Worm (Caenorhabditis elegans): ENCODE results near the gene F41B5.1.
A peak's percentile ranks its signal among the peaks of the same experiment; 100 is the strongest.

The F41B5.1 gene

ce11 chrV:2300905-2301304 lies 45.6 kb downstream of the F41B5.1 start, which contains the start of gene Y19D10B.8 (continued):
- no peak for TF ChIP-seq sptf-1 (tag; optimal IDR thresholded peaks at IDR 0.05)
- no peak for TF ChIP-seq ztf-4 (tag; optimal IDR thresholded peaks at IDR 0.05)

DNA sequence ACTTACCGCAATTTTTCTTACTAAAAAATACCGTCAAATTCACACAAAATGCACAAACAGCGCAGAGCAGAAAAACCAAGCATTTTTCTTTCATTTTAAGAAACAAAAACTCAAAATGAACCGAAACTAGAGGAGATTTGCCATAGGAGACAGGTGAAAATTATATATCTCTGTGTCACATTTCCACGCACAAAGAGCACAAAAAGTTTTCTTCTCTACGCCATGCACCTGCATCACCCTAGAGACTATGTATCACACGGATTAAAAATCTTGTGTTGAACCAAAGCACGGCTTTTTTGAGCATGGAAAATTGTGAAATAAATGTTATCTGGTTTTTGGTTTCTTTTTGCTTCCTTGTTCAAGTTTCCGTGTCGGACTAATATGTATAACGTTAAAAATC lies 48.4 kb downstream of the F41B5.1 start, which contains the start of gene irld-15:
TSS of gene irld-15 (minus strand) at position 101 of the 400 bp plus-strand sequence.
- TF ChIP-seq fkh-8 (tag; optimal IDR thresholded peaks at IDR 0.05) (peak; percentile 1), nhr-20 (tag; optimal IDR thresholded peaks at IDR 0.05) (no peak)
